Worm (Caenorhabditis elegans) whole organism, early embryonic: ENCODE results near the gene inos-1.
A peak's percentile ranks its signal among the peaks of the same experiment; 100 is the strongest.

Source experiments
- B0310.2 ChIP-seq: sonication (generic microtip); optimal IDR thresholded peaks from 2 replicates; lab custom pipeline; 2016; ENCODE audit warnings: mild to moderate bottlenecking, missing genetic modification characterization, missing compliant biosample characterization
- F13C5.2 ChIP-seq: sonication (generic microtip); optimal IDR thresholded peaks from 2 replicates; lab custom pipeline; 2017; ENCODE audit warnings: mild to moderate bottlenecking, missing genetic modification characterization, inconsistent platforms, missing compliant biosample characterization
- aly-1 ChIP-seq: sonication (generic microtip); optimal IDR thresholded peaks from 2 replicates; lab custom pipeline; 2016; ENCODE audit warnings: missing genetic modification characterization, missing compliant biosample characterization
- ama-1 ChIP-seq: fragments of 150-350 bp; optimal IDR thresholded peaks from 2 replicates; lab custom pipeline; 2014
- ceh-13 ChIP-seq: fragments of 200-800 bp; sonication (Bioruptor generic); optimal IDR thresholded peaks from 2 replicates; lab custom pipeline; 2018; ENCODE audit warnings: mild to moderate bottlenecking, missing genetic modification characterization, missing compliant biosample characterization
- ceh-36 ChIP-seq: sonication (generic microtip); optimal IDR thresholded peaks from 2 replicates; lab custom pipeline; 2016; ENCODE audit warnings: missing genetic modification characterization, inconsistent platforms, missing compliant biosample characterization
- ets-7 ChIP-seq: sonication (generic microtip); optimal IDR thresholded peaks from 2 replicates; lab custom pipeline; 2016; ENCODE audit warnings: missing genotype, missing genetic modification characterization, missing compliant biosample characterization
- flt-1 ChIP-seq: fragments of 200-800 bp; sonication (Bioruptor generic); IDR thresholded peaks from 2 replicates; pipeline ENCODE4 v1.3.6; 2022; ENCODE audit warnings: missing genetic modification characterization, missing compliant biosample characterization
- hmbx-1 ChIP-seq: sonication (generic microtip); optimal IDR thresholded peaks from 2 replicates; lab custom pipeline; 2016; ENCODE audit warnings: mild to moderate bottlenecking, missing genetic modification characterization, missing compliant biosample characterization
- hmg-4 ChIP-seq: fragments of 200-800 bp; sonication (Bioruptor generic); optimal IDR thresholded peaks from 2 replicates; lab custom pipeline; 2018; ENCODE audit warnings: mild to moderate bottlenecking, missing genetic modification characterization, missing compliant biosample characterization
- hnd-1 ChIP-seq: sonication (generic microtip); optimal IDR thresholded peaks from 2 replicates; lab custom pipeline; 2016; ENCODE audit warnings: missing genetic modification characterization, missing compliant biosample characterization
- pes-1 ChIP-seq: fragments of 200-800 bp; sonication (Bioruptor generic); IDR thresholded peaks from 2 replicates; pipeline ENCODE4 v1.3.6; 2022; ENCODE audit warnings: missing genetic modification reagents, missing genetic modification characterization, missing compliant biosample characterization
- scrt-1 ChIP-seq: fragments of 200-800 bp; sonication (Bioruptor generic); IDR thresholded peaks from 2 replicates; pipeline ENCODE4 v1.3.6; 2022; ENCODE audit warnings: missing genetic modification characterization, missing compliant biosample characterization
- sea-1 ChIP-seq: fragments of 200-800 bp; sonication (Bioruptor generic); conservative IDR thresholded peaks from 2 replicates; pipeline ENCODE4 v1.3.6; 2022; ENCODE audit warnings: missing genetic modification characterization, missing compliant biosample characterization
- tbx-11 ChIP-seq: fragments of 200-800 bp; sonication (Bioruptor generic); IDR thresholded peaks from 2 replicates; pipeline ENCODE4 v1.3.6; 2022; ENCODE audit warnings: missing genetic modification characterization, missing compliant biosample characterization
- tbx-37 ChIP-seq: fragments of 200-800 bp; sonication (Bioruptor generic); conservative IDR thresholded peaks from 2 replicates; pipeline ENCODE4 v1.3.6; 2022; ENCODE audit warnings: missing genetic modification reagents, missing genetic modification characterization, missing compliant biosample characterization
- tra-4 ChIP-seq: sonication (generic microtip); optimal IDR thresholded peaks from 2 replicates; lab custom pipeline; 2017; ENCODE audit warnings: missing genetic modification characterization, missing compliant biosample characterization

Gene inos-1

DNA sequence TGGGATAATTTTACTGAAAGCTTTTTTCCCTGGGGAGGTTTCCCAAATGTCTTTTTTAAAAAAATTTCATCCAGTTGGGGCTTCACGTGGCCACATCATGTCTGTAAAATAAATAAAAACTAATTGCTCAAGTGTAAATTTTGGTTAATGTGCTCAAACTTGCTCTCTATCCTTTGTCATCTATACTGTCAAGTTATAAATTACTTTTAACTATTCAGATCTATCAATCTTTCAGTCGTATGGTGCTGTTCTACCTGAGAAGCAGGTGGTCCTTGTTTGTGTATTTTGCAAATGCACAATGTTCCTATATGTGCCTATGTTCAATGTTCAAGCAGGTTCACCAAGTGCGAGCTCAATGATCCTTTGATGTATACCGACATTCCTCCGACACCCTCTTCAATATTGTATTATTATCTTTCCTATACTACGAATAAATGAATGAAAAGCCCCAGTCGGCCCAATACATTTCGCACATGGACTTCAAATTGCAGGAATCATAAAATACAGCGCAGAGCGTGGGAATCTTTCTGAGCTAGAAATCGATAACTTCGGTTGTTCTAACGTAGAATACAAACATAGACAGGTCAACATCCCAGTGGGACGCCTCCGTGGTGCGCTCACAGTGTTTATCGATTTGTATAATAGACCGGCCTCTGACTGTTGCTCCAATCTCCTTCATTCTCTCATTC, 18.8 kb downstream of the inos-1 start, which contains the start of the genes sfxn-1.4 and C47D12.4:
TSS of gene sfxn-1.4 (minus strand) at position 101 of the 689 bp plus-strand sequence.
TSS of gene C47D12.4 (plus strand) at position 639 of the 689 bp plus-strand sequence.
- TF ChIP-seq hmg-4 (GFP tag; lab: Kevin White, UChicago) (no peak), tbx-11 (no peak), pes-1 (no peak), ceh-13 (no peak), tra-4 (no peak), scrt-1 (no peak), aly-1 (tag; lab: Kevin White, UChicago) (no peak), ceh-36 (no peak), ama-1 (no peak)

ce11 chrII:11680220-11680619, 19.9 kb downstream of the inos-1 start:
- TF ChIP-seq aly-1 (tag; lab: Kevin White, UChicago) (no peak), hnd-1 (no peak), flt-1 (no peak), tra-4 (no peak), ets-7 (tag; lab: Kevin White, UChicago) (no peak), scrt-1 (no peak), tbx-11 (no peak), B0310.2 (tag; lab: Kevin White, UChicago) (no peak), hmbx-1 (tag; lab: Kevin White, UChicago) (no peak), sea-1 (GFP tag; lab: Robert Waterston, UW) (no peak), F13C5.2 (tag; lab: Kevin White, UChicago) (no peak), ceh-36 (no peak), tbx-37 (GFP tag; lab: Robert Waterston, UW) (no peak)

DNA sequence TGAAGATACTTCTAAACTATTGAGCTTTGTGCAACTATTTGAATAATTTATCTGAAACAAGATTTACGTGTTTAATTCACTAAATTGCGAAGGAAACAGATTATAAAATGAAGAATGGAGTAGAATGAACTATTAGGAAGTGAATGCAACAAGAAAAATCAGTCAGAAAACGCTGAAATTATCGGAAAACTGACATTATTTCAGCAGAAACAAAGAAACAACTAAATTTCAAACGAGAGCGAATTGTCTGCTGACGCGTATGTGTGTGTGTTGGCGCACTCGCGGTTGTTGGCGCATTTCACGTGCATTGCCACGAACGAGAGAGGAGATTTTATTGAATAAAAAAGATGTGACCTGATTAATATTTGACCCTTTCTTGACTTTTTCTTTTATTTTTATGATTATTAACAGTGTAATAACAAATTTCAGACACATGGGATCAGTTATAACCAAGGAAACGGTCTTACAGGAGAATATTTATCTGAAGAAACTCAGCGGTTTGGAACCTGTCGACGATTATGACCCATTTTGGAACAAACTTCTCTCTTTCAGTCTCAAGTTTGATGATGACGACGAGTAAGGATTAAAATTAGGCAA, 24.1 kb downstream of the inos-1 start, which contains the start of the genes trr-1 and C47D12.2:
TSS of gene trr-1 (minus strand) at position 51 of the 597 bp plus-strand sequence.
TSS of gene C47D12.2 (plus strand) at position 430 of the 597 bp plus-strand sequence.
- TF ChIP-seq hmbx-1 (tag; lab: Kevin White, UChicago), result no peak
- no peak for TF ChIP-seq pes-1
- TF ChIP-seq F13C5.2 (tag; lab: Kevin White, UChicago), result peak; percentile 39
- TF ChIP-seq tra-4, result no peak
- no peak for TF ChIP-seq tbx-37 (GFP tag; lab: Robert Waterston, UW)
- TF ChIP-seq sea-1 (GFP tag; lab: Robert Waterston, UW), result no peak
- 0 out of 2 replicates have a peak, but pooled peaks have one; percentile 48 for TF ChIP-seq flt-1
- no peak for TF ChIP-seq B0310.2 (tag; lab: Kevin White, UChicago)
- TF ChIP-seq ama-1, result no peak
- no peak for TF ChIP-seq scrt-1
- TF ChIP-seq hnd-1, result no peak
- no peak for TF ChIP-seq ets-7 (tag; lab: Kevin White, UChicago)
- no peak for TF ChIP-seq aly-1 (tag; lab: Kevin White, UChicago)

ce11 chrII:11658854-11659253, 41.2 kb downstream of the inos-1 start:
- TF ChIP-seq F13C5.2 (tag; lab: Kevin White, UChicago), result no peak
- TF ChIP-seq hmg-4 (GFP tag; lab: Kevin White, UChicago), result no peak
- TF ChIP-seq tbx-11, result no peak
- no peak for TF ChIP-seq pes-1
- no peak for TF ChIP-seq sea-1 (GFP tag; lab: Robert Waterston, UW)
- no peak for TF ChIP-seq aly-1 (tag; lab: Kevin White, UChicago)
- no peak for TF ChIP-seq ets-7 (tag; lab: Kevin White, UChicago)
- TF ChIP-seq scrt-1, result no peak
- TF ChIP-seq tbx-37 (GFP tag; lab: Robert Waterston, UW), result no peak
- no peak for TF ChIP-seq hnd-1

DNA sequence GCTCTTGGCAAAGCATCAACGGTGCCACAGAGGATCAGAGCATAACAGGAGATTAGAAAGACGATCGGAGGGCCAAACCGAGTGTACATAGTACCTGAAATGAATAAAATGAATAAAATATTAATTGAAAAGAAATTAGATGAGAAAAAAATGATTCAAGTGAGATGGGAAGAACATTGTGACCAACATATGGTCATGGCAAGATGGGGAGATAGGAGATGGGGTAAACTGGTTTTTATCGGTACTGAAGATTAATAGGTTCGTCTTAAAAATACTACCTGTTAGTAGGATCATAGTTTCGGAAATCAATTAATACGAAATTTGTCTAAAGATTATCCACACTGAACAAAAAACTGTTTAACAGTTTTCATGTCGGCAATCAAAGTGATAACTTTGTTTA, 43.0 kb downstream of the inos-1 start, which contains the start of gene nep-1:
TSS of gene nep-1 (minus strand) at position 101 of the 400 bp plus-strand sequence.
- no peak for TF ChIP-seq ceh-36
- TF ChIP-seq F13C5.2 (tag; lab: Kevin White, UChicago), result no peak
- TF ChIP-seq hmg-4 (GFP tag; lab: Kevin White, UChicago), result no peak
- no peak for TF ChIP-seq tra-4
- no peak for TF ChIP-seq aly-1 (tag; lab: Kevin White, UChicago)
- no peak for TF ChIP-seq tbx-37 (GFP tag; lab: Robert Waterston, UW)
- TF ChIP-seq hnd-1, result no peak
- TF ChIP-seq sea-1 (GFP tag; lab: Robert Waterston, UW), result no peak
- no peak for TF ChIP-seq tbx-11
- TF ChIP-seq ama-1, result no peak
- no peak for TF ChIP-seq ets-7 (tag; lab: Kevin White, UChicago)
- TF ChIP-seq B0310.2 (tag; lab: Kevin White, UChicago), result no peak
- no peak for TF ChIP-seq ceh-13
- no peak for TF ChIP-seq flt-1
- TF ChIP-seq scrt-1, result no peak
- TF ChIP-seq hmbx-1 (tag; lab: Kevin White, UChicago), result no peak
- TF ChIP-seq pes-1, result no peak

- TF ChIP-seq ama-1 (no peak), B0310.2 (tag; lab: Kevin White, UChicago) (no peak), ets-7 (tag; lab: Kevin White, UChicago) (no peak), ceh-13 (no peak), pes-1 (no peak), scrt-1 (no peak), hmg-4 (GFP tag; lab: Kevin White, UChicago) (no peak), flt-1 (no peak), tbx-37 (GFP tag; lab: Robert Waterston, UW) (no peak), tbx-11 (no peak), F13C5.2 (tag; lab: Kevin White, UChicago) (no peak), tra-4 (no peak), sea-1 (GFP tag; lab: Robert Waterston, UW) (no peak), aly-1 (tag; lab: Kevin White, UChicago) (no peak), ceh-36 (no peak), hmbx-1 (tag; lab: Kevin White, UChicago) (no peak), hnd-1 (no peak)
Observed at ce11 chrII:11652679-11653174, 47.4 kb downstream of the inos-1 start, which contains the start of the genes rad-23 and rpn-12. TSS of gene rad-23 (minus strand) at chrII:11652729. TSS of gene rpn-12 (plus strand) at chrII:11653124.

- no peak for TF ChIP-seq hmg-4 (GFP tag; lab: Kevin White, UChicago)
- TF ChIP-seq tbx-11, result no peak
- no peak for TF ChIP-seq ama-1
- no peak for TF ChIP-seq flt-1
- no peak for TF ChIP-seq hmbx-1 (tag; lab: Kevin White, UChicago)
- no peak for TF ChIP-seq scrt-1
Observed at ce11 chrII:11652125-11652524, 48.0 kb downstream of the inos-1 start.
